Fruit fly (Drosophila melanogaster): ENCODE results near the gene CG3609.

Gene CG3609

DNA sequence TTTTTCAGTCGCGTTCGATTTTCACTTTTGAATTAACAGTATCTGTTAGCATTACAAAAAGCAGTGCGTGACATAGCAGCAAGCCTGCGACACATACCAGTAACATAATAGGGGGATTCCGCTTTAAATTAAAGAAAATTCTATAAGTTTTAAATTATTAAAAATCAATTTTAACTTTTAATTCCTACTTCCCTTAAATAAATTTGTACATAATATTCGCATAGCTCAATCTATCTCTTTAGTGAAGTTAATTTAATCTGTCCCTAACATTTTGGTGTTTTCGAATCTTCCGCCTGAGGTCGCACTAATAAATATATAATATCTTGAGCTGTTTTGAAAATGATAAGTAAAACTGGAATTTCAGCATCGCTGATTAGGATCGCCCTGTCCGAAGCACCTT is 46.1 kb upstream of the CG3609 start, which contains the start of gene CG9886 (continued):
- peak; percentile 15 for TF ChIP-seq CG6813 (GFP tag; optimal IDR thresholded peaks at IDR 0.05)
- TF ChIP-seq CG1603 (tag; optimal IDR thresholded peaks at IDR 0.05) = peak; percentile 38
- TF ChIP-seq chn (GFP tag; optimal IDR thresholded peaks at IDR 0.05) = no peak
- no peak for TF ChIP-seq CG2889 (GFP tag; IDR thresholded peaks at IDR 0.05)
- TF ChIP-seq CG7745 (tag; optimal IDR thresholded peaks at IDR 0.05) = no peak
- no peak for TF ChIP-seq trh (GFP tag; optimal IDR thresholded peaks at IDR 0.05)
- TF ChIP-seq zen (tag; optimal IDR thresholded peaks at IDR 0.05) = peak; percentile 76
- TF ChIP-seq fd3F (GFP tag; optimal IDR thresholded peaks at IDR 0.05) = peak; percentile 35
- TF ChIP-seq eve (GFP tag; optimal IDR thresholded peaks at IDR 0.05) = no peak
- TF ChIP-seq CG15696 (tag; optimal IDR thresholded peaks at IDR 0.05) = peak; percentile 78
- peak; percentile 62 for TF ChIP-seq dmrt99B (tag; optimal IDR thresholded peaks at IDR 0.05)
- no peak for TF ChIP-seq dysf (GFP tag; IDR thresholded peaks at IDR 0.05)
- TF ChIP-seq CG8765 (GFP tag; IDR thresholded peaks at IDR 0.05) = no peak
- no peak for TF ChIP-seq CG11456 (GFP tag; IDR thresholded peaks at IDR 0.05)
- TF ChIP-seq zf30C (GFP tag; optimal IDR thresholded peaks at IDR 0.05) = no peak
- TF ChIP-seq aop (GFP tag; IDR thresholded peaks at IDR 0.05) = no peak
- TF ChIP-seq CG30431 (GFP tag; optimal IDR thresholded peaks at IDR 0.05) = no peak
- TF ChIP-seq CG9437 (GFP tag; optimal IDR thresholded peaks at IDR 0.05) = peak; percentile 21
- peak; percentile 58 for TF ChIP-seq caup (GFP tag; optimal IDR thresholded peaks at IDR 0.05; ENCODE audit: severe bottlenecking)
- TF ChIP-seq CG3726 (GFP tag; IDR thresholded peaks at IDR 0.05) = no peak
- TF ChIP-seq cad (GFP tag; optimal IDR thresholded peaks at IDR 0.05) = no peak
- TF ChIP-seq CG6791 (GFP tag; IDR thresholded peaks at IDR 0.05; ENCODE audit: partially characterized antibody) = no peak
- TF ChIP-seq al (GFP tag; IDR thresholded peaks at IDR 0.05) = no peak
- TF ChIP-seq sisA (GFP tag; IDR thresholded peaks at IDR 0.05) = no peak
- TF ChIP-seq Six4 (GFP tag; optimal IDR thresholded peaks at IDR 0.05) = peak; percentile 48
- TF ChIP-seq CG2129 (GFP tag; IDR thresholded peaks at IDR 0.05; ENCODE audit: partially characterized antibody) = no peak
- TF ChIP-seq CG9609 (GFP tag; optimal IDR thresholded peaks at IDR 0.05) = no peak
- no peak for TF ChIP-seq Elba2 (GFP tag; optimal IDR thresholded peaks at IDR 0.05)
- TF ChIP-seq CG4404 (GFP tag; IDR thresholded peaks at IDR 0.05) = no peak
- no peak for TF ChIP-seq pb (GFP tag; optimal IDR thresholded peaks at IDR 0.05)
- no peak for TF ChIP-seq Bdp1 (GFP tag; optimal IDR thresholded peaks at IDR 0.05)
- TF ChIP-seq CG11085 (GFP tag; IDR thresholded peaks at IDR 0.05) = no peak
- TF ChIP-seq CG10959 (GFP tag; IDR thresholded peaks at IDR 0.05) = 0 out of 2 replicates have a peak, but pooled peaks have one; percentile 16
- peak; percentile 29 for TF ChIP-seq CG13123 (GFP tag; optimal IDR thresholded peaks at IDR 0.05)
- TF ChIP-seq CG17568 (GFP tag; optimal IDR thresholded peaks at IDR 0.05) = no peak
- no peak for TF ChIP-seq gt (GFP tag; IDR thresholded peaks at IDR 0.05)
- peak; percentile 38; the same call in 1 of the 2 replicates for TF ChIP-seq esg (GFP tag; conservative IDR thresholded peaks at IDR 0.05)
- no peak for TF ChIP-seq hbn (GFP tag; IDR thresholded peaks at IDR 0.05; ENCODE audit: partially characterized antibody)
- TF ChIP-seq Mad (GFP tag; optimal IDR thresholded peaks at IDR 0.05) = peak; percentile 50
- no peak for TF ChIP-seq gce (GFP tag; IDR thresholded peaks at IDR 0.05)
- peak; percentile 48 for TF ChIP-seq HmgZ (tag; optimal IDR thresholded peaks at IDR 0.05)
- TF ChIP-seq MESR4 (GFP tag; optimal IDR thresholded peaks at IDR 0.05) = no peak
- peak; percentile 68 for TF ChIP-seq tap (tag; optimal IDR thresholded peaks at IDR 0.05)
- TF ChIP-seq CG18619 (GFP tag; optimal IDR thresholded peaks at IDR 0.05) = peak; percentile 34
- TF ChIP-seq gem (tag; optimal IDR thresholded peaks at IDR 0.05) = peak; percentile 87
- no peak for TF ChIP-seq CG4707 (GFP tag; optimal IDR thresholded peaks at IDR 0.05)
- peak; percentile 26; the same call in 1 of the 3 replicates for TF ChIP-seq knrl (GFP tag; IDR thresholded peaks at IDR 0.05; ENCODE audit: partially characterized antibody)
- peak; percentile 5 for TF ChIP-seq CG6683 (GFP tag; optimal IDR thresholded peaks at IDR 0.05)
- TF ChIP-seq CG18011 (GFP tag; optimal IDR thresholded peaks at IDR 0.05) = peak; percentile 98
- TF ChIP-seq CG7839 (tag; optimal IDR thresholded peaks at IDR 0.05) = peak; percentile 73
- no peak for TF ChIP-seq CG15479 (GFP tag; optimal IDR thresholded peaks at IDR 0.05)
